Fruit fly (Drosophila melanogaster): Measurements from ENCODE around the gene twy.
A peak's percentile ranks its signal among the peaks of the same experiment; 100 is the strongest.

The twy gene

DNA sequence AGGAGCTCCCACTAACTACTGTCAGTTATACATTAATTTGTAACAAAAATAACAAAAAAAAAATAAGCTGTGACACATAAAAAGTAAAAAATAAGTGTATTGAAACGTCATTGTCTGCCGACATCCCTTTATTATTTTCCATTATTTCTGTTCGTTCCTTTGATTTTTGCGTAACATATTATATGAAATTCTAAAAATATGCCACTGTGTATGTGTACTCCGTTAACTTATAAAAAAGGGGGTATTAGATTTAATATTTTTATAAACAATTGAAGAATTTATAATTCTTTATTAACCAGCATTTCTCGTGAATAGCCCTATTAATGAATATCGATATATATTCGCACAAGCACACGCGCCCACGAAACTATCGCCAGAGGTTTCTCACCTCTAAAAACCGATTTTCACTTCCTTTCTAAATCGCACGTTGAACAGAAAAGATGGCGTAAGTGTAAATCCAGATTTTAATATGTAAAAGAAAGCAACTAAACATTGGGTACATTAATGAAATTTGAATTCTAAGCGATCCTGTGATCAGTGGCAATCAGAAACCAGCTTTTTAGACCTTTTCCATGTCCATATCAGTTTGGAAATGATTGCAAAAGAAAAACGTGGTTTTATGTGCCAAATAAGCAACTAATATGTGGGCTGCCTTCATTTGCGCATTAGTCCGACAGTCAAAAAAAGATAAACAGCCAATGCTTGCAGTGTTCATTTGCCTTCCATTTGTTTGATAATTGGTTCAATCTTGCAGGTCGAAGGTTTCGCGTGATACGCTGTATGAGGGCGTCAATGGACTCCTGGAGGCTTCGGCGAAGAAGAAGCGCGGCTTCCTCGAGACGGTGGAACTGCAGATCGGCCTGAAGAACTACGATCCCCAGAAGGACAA, 29.6 kb upstream of the twy start, which contains the start of gene RpL10Ab:
RpL10Ab (plus strand) TSS at position 406 of the 889 bp plus-strand sequence.
- TF ChIP-seq CG8159 (tag; optimal IDR thresholded peaks at IDR 0.05) (peak; percentile 70), CG32121 (GFP tag; IDR thresholded peaks at IDR 0.05) (peak; percentile 52), Pif1A (GFP tag; optimal IDR thresholded peaks at IDR 0.05) (no peak), Snoo (tag; optimal IDR thresholded peaks at IDR 0.05) (peak; percentile 65), CG17806 (tag; optimal IDR thresholded peaks at IDR 0.05) (no peak), CG10348 (GFP tag; IDR thresholded peaks at IDR 0.05) (peak; percentile 21; the same call in 1 of the 2 replicates), CG15710 (tag; optimal IDR thresholded peaks at IDR 0.05) (peak; percentile 38), CG4496 (GFP tag; IDR thresholded peaks at IDR 0.05) (peak; percentile 69; the same call in 2 of the 3 replicates), CG34367 (tag; optimal IDR thresholded peaks at IDR 0.05) (peak; percentile 42), Ets98B (GFP tag; IDR thresholded peaks at IDR 0.05) (peak; percentile 34; the same call in 1 of the 2 replicates), CG9948 (tag; optimal IDR thresholded peaks at IDR 0.05) (peak; percentile 7), CG12605 (GFP tag; IDR thresholded peaks at IDR 0.05) (no peak; the same call in 1 of the 2 replicates), gl (tag; optimal IDR thresholded peaks at IDR 0.05) (no peak)

DNA sequence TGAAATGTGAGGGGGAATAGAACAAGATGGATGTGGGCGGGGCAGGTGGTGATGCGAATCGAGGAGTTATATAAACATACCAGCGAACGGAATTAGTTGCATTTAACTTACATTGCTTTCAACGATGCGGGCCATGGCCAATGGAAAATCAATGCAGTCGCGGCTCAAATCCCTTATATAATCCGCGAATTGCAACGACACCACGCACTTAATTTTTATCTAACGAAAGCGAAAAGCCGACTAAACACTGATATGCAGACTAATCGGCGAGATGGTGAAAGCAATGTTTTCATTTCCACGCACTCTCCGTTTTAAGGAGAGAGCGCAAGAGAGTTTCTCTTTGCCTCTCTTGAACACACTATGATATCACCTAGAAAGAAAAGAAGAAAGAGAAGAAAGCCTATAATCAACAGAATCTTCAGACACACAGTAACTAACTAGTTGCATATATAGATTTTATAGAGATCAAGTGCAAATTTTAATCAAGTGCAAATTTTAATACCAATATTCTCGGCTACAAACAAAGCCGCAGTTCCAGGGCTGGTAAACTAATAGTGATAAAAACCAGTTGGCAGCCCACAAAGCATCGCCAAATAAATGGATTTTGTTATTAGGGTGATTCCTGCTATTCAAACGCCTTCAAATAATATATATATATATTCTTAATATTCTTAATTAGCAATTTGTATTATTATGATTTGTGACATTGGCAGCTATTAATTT, 28.8 kb upstream of the twy start, which contains the start of the genes CG11597 and CG5946:
CG11597 (minus strand) TSS at position 553 of the 723 bp plus-strand sequence.
CG5946 (minus strand) TSS at position 553 of the 723 bp plus-strand sequence.
- 0 out of 2 replicates have a peak, but pooled peaks have one; percentile 10 for TF ChIP-seq CG12605 (GFP tag; IDR thresholded peaks at IDR 0.05)
- no peak for TF ChIP-seq CG4496 (GFP tag; IDR thresholded peaks at IDR 0.05)
- TF ChIP-seq gl (tag; optimal IDR thresholded peaks at IDR 0.05): no peak
- no peak for TF ChIP-seq Pif1B (GFP tag; optimal IDR thresholded peaks at IDR 0.05)

DNA sequence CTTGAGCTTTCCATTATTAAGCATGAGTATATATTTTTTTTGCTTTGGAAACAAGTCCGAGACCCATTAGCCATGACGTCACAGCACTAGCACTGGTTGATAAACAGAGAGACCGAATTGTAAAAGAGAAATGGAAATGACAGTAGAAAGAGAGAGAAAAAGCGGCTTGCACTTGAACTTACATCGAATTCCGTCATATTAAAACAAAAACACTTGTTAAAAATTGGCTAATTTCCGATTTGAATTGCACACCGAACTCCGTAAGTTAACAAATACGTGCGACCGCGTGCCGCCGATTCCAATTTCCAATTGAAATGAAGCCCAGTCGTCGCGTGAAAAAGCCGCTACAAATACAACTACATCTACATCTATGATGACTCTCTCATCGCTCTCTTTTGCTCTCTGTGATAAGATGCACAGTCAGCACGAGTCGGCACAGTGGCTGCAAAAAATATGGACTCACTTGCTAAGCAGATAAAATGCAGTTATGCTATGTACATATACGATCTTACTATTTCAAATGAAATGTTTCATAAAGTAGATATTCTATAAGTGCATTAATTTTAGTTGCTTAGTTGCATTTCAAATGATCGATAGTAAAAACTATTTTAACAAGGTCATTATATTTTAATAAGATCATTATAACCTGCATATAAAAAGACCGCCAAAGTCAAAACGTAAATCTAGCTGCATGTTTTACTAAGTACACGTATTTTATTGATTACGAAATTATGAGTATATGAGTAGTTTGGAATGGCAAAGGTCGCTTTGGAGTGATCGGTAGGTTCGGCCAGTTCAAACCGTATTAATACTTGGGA, 26.8 kb upstream of the twy start:
- TF ChIP-seq CG9948 (tag; optimal IDR thresholded peaks at IDR 0.05) (no peak), Ets98B (GFP tag; IDR thresholded peaks at IDR 0.05) (peak; percentile 68), gl (tag; optimal IDR thresholded peaks at IDR 0.05) (peak; percentile 18), CG32121 (GFP tag; IDR thresholded peaks at IDR 0.05) (peak; percentile 63; the same call in 1 of the 2 replicates), Pif1B (GFP tag; optimal IDR thresholded peaks at IDR 0.05) (peak; percentile 23), EcR (GFP tag; optimal IDR thresholded peaks at IDR 0.05) (peak; percentile 55), CG8159 (tag; optimal IDR thresholded peaks at IDR 0.05) (no peak), fd96Ca (GFP tag; IDR thresholded peaks at IDR 0.05) (peak; percentile 27; the same call in 1 of the 3 replicates), CG15710 (tag; optimal IDR thresholded peaks at IDR 0.05) (peak; percentile 11), CG4496 (GFP tag; IDR thresholded peaks at IDR 0.05) (peak; percentile 59), CG12605 (GFP tag; IDR thresholded peaks at IDR 0.05) (peak; percentile 58; the same call in 1 of the 2 replicates), CG8301 (tag; optimal IDR thresholded peaks at IDR 0.05) (no peak), CG13204 (GFP tag; optimal IDR thresholded peaks at IDR 0.05) (no peak), D1 (tag; optimal IDR thresholded peaks at IDR 0.05) (no peak), CG14655 (GFP tag; optimal IDR thresholded peaks at IDR 0.05) (no peak), Pif1A (GFP tag; optimal IDR thresholded peaks at IDR 0.05) (no peak), rn (GFP tag; IDR thresholded peaks at IDR 0.05) (no peak), Snoo (tag; optimal IDR thresholded peaks at IDR 0.05) (no peak), CG34367 (tag; optimal IDR thresholded peaks at IDR 0.05) (no peak), CG17806 (tag; optimal IDR thresholded peaks at IDR 0.05) (peak; percentile 26), CG10348 (GFP tag; IDR thresholded peaks at IDR 0.05) (no peak)

DNA sequence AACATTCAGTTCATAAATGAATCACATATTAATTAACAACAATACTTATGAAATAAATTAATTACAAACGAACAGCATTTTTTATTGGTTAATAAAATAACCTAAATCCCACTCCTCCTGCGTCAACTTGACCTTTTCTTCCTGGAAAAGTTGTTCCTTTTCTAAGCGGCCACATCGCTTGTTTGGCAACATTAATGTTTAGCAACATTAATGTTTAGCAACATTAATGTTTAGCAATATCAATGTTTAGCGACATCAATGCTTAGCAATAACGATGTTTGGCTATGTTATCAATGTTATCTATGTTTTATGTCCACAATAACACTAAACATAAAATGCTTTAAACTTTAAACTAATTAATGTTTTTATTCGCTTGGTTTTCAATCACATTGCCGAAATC, 23.6 kb upstream of the twy start:
- TF ChIP-seq Ets98B (GFP tag; IDR thresholded peaks at IDR 0.05): no peak
- TF ChIP-seq CG32121 (GFP tag; IDR thresholded peaks at IDR 0.05): no peak
- TF ChIP-seq gl (tag; optimal IDR thresholded peaks at IDR 0.05): no peak
- no peak for TF ChIP-seq fd96Ca (GFP tag; IDR thresholded peaks at IDR 0.05)
- no peak for TF ChIP-seq CG17806 (tag; optimal IDR thresholded peaks at IDR 0.05)
- no peak for TF ChIP-seq Snoo (tag; optimal IDR thresholded peaks at IDR 0.05)
- no peak for TF ChIP-seq CG9948 (tag; optimal IDR thresholded peaks at IDR 0.05)
- TF ChIP-seq CG15710 (tag; optimal IDR thresholded peaks at IDR 0.05): no peak
- no peak for TF ChIP-seq CG13204 (GFP tag; optimal IDR thresholded peaks at IDR 0.05)

DNA sequence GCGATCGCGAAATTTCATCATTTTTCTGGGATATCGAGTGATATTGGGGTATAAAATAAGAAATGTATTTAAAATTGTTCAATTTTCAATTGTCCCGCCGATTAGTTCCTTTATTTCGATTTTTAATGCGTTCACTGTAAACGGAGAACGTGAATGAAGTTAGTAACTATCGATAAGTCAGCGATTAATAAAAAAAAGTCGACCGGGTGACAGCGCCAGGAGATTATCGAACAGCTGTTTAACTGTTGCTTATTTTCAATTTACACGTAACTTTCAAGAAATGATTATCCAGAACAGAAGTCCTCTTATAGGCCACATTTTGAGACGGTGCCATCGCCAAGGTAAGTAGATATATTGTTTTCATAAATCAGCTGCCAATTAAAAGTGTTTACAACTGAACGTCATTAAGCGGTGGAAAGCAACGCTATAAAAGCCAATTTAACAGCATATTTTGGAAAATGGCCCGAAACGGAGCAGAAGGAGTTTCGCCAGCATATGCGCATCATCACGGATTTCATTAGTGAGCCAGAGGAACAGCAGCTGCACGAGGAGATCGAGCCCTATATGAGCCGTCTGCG, 22.2 kb upstream of the twy start, which contains the start of gene CG14130:
CG14130 (plus strand) TSS at position 225 of the 578 bp plus-strand sequence.
- TF ChIP-seq gl (tag; optimal IDR thresholded peaks at IDR 0.05) (no peak), Snoo (tag; optimal IDR thresholded peaks at IDR 0.05) (no peak), CG9948 (tag; optimal IDR thresholded peaks at IDR 0.05) (no peak), Ets98B (GFP tag; IDR thresholded peaks at IDR 0.05) (no peak), EcR (GFP tag; optimal IDR thresholded peaks at IDR 0.05) (no peak), CG34367 (tag; optimal IDR thresholded peaks at IDR 0.05) (no peak), Pif1A (GFP tag; optimal IDR thresholded peaks at IDR 0.05) (no peak), rn (GFP tag; IDR thresholded peaks at IDR 0.05) (no peak), CG4496 (GFP tag; IDR thresholded peaks at IDR 0.05) (no peak)
